Worm (Caenorhabditis elegans) whole organism, midembryonic: ENCODE data around the gene let-653.

Experiments used
- T22C8.4 ChIP-seq: fragments of 200-800 bp; sonication (Bioruptor generic); IDR thresholded peaks from 2 replicates; pipeline ENCODE4 v1.3.6; 2022; ENCODE audit warnings: missing genetic modification characterization, missing compliant biosample characterization
- cog-1 ChIP-seq: sonication (generic microtip); optimal IDR thresholded peaks from 2 replicates; lab custom pipeline; 2016; ENCODE audit warnings: missing genetic modification characterization, missing compliant biosample characterization
- flt-1 ChIP-seq: fragments of 200-800 bp; sonication (Bioruptor generic); IDR thresholded peaks from 2 replicates; pipeline ENCODE4 v1.3.6; 2022; ENCODE audit warnings: missing genetic modification characterization, missing compliant biosample characterization
- klf-2 ChIP-seq: fragments of 200-800 bp; sonication (Bioruptor generic); conservative IDR thresholded peaks from 2 replicates; pipeline ENCODE4 v1.3.6; 2022; ENCODE audit warnings: missing genetic modification reagents, missing genetic modification characterization, missing compliant biosample characterization
- med-1 ChIP-seq: sonication (generic microtip); optimal IDR thresholded peaks from 2 replicates; lab custom pipeline; 2017; ENCODE audit warnings: missing genetic modification characterization, mild to moderate bottlenecking, missing compliant biosample characterization, antibody characterized with exemption, missing genetic modification reagents; ENCODE audit not compliant: insufficient read depth
- ref-1 ChIP-seq: fragments of 200-800 bp; sonication (Bioruptor generic); conservative IDR thresholded peaks from 2 replicates; pipeline ENCODE4 v1.3.6; 2022; ENCODE audit warnings: missing genetic modification reagents, missing genetic modification characterization, missing compliant biosample characterization
- tab-1 ChIP-seq: fragments of 200-800 bp; sonication (Bioruptor generic); IDR thresholded peaks from 2 replicates; pipeline ENCODE4 v1.3.6; 2022; ENCODE audit warnings: missing genetic modification characterization, missing compliant biosample characterization
- ztf-23 ChIP-seq: fragments of 200-800 bp; sonication (Bioruptor generic); IDR thresholded peaks from 2 replicates; pipeline ENCODE4 v1.3.6; 2022; ENCODE audit warnings: missing genetic modification reagents, missing genetic modification characterization, missing compliant biosample characterization
- ztf-29 ChIP-seq: fragments of 200-800 bp; sonication (Bioruptor generic); IDR thresholded peaks from 2 replicates; pipeline ENCODE4 v1.3.6; 2022; ENCODE audit warnings: missing genetic modification reagents, missing genetic modification characterization, missing compliant biosample characterization

Gene let-653

ce11 chrIV:11919067-11919466 lies 33.7 kb downstream of the let-653 start:
- TF ChIP-seq T22C8.4 (GFP tag; lab: Robert Waterston, UW): no peak
- no peak for TF ChIP-seq ref-1 (GFP tag; lab: Robert Waterston, UW)
- TF ChIP-seq klf-2 (GFP tag; lab: Robert Waterston, UW): no peak
- TF ChIP-seq flt-1 (GFP tag; lab: Robert Waterston, UW): no peak

- TF ChIP-seq klf-2 (GFP tag; lab: Robert Waterston, UW): no peak
- TF ChIP-seq T22C8.4 (GFP tag; lab: Robert Waterston, UW): no peak
- TF ChIP-seq tab-1: no peak
- no peak for TF ChIP-seq ztf-23 (GFP tag; lab: Robert Waterston, UW)
- TF ChIP-seq ref-1 (GFP tag; lab: Robert Waterston, UW): no peak
- no peak for TF ChIP-seq flt-1 (GFP tag; lab: Robert Waterston, UW)
Observed at ce11 chrIV:11922011-11922410, 36.6 kb downstream of the let-653 start, which contains the start of gene ZK822.1. Gene ZK822.1, minus strand, starts transcription at chrIV:11922131.

- TF ChIP-seq flt-1 (GFP tag; lab: Robert Waterston, UW): no peak
- no peak for TF ChIP-seq T22C8.4 (GFP tag; lab: Robert Waterston, UW)
- no peak for TF ChIP-seq ref-1 (GFP tag; lab: Robert Waterston, UW)
- no peak for TF ChIP-seq klf-2 (GFP tag; lab: Robert Waterston, UW)
- no peak for TF ChIP-seq med-1 (GFP tag; lab: Kevin White, UChicago)
- TF ChIP-seq cog-1 (tag; lab: Kevin White, UChicago): no peak
- no peak for TF ChIP-seq ztf-29 (GFP tag; lab: Robert Waterston, UW)
- no peak for TF ChIP-seq tab-1
- no peak for TF ChIP-seq ztf-23 (GFP tag; lab: Robert Waterston, UW)
Observed at ce11 chrIV:11923074-11923473, 37.7 kb downstream of the let-653 start, which contains the start of gene srlf-31. Gene srlf-31, minus strand, starts transcription at chrIV:11923174.

- TF ChIP-seq ref-1 (GFP tag; lab: Robert Waterston, UW) (no peak), ztf-29 (GFP tag; lab: Robert Waterston, UW) (no peak), ztf-23 (GFP tag; lab: Robert Waterston, UW) (no peak), T22C8.4 (GFP tag; lab: Robert Waterston, UW) (no peak), tab-1 (no peak), cog-1 (tag; lab: Kevin White, UChicago) (no peak), klf-2 (GFP tag; lab: Robert Waterston, UW) (no peak), med-1 (GFP tag; lab: Kevin White, UChicago) (no peak), flt-1 (GFP tag; lab: Robert Waterston, UW) (no peak)
Observed at ce11 chrIV:11924092-11924491, 38.7 kb downstream of the let-653 start.

ce11 chrIV:11925346-11926075 lies 40.1 kb downstream of the let-653 start, which contains the start of the genes srlf-33 and srlf-32:
Gene srlf-33, minus strand, starts transcription at chrIV:11925446.
Gene srlf-32, plus strand, starts transcription at chrIV:11926025.
- TF ChIP-seq cog-1 (tag; lab: Kevin White, UChicago) (no peak), T22C8.4 (GFP tag; lab: Robert Waterston, UW) (no peak), flt-1 (GFP tag; lab: Robert Waterston, UW) (no peak), ref-1 (GFP tag; lab: Robert Waterston, UW) (no peak), ztf-23 (GFP tag; lab: Robert Waterston, UW) (no peak), tab-1 (no peak), med-1 (GFP tag; lab: Kevin White, UChicago) (no peak), klf-2 (GFP tag; lab: Robert Waterston, UW) (no peak), ztf-29 (GFP tag; lab: Robert Waterston, UW) (no peak)

- TF ChIP-seq ref-1 (GFP tag; lab: Robert Waterston, UW) (peak; percentile 46; the same call in 1 of the 2 replicates), flt-1 (GFP tag; lab: Robert Waterston, UW) (no peak; the same call in 1 of the 2 replicates), ztf-29 (GFP tag; lab: Robert Waterston, UW) (peak; percentile 46; the same call in 1 of the 2 replicates), tab-1 (peak; percentile 77; the same call in 1 of the 2 replicates), med-1 (GFP tag; lab: Kevin White, UChicago) (no peak), ztf-23 (GFP tag; lab: Robert Waterston, UW) (peak; percentile 63; the same call in 1 of the 2 replicates), cog-1 (tag; lab: Kevin White, UChicago) (no peak), T22C8.4 (GFP tag; lab: Robert Waterston, UW) (no peak)
Observed at ce11 chrIV:11928388-11928787, 43.0 kb downstream of the let-653 start.

- TF ChIP-seq ztf-29 (GFP tag; lab: Robert Waterston, UW): no peak
- no peak for TF ChIP-seq klf-2 (GFP tag; lab: Robert Waterston, UW)
- no peak for TF ChIP-seq cog-1 (tag; lab: Kevin White, UChicago)
- no peak for TF ChIP-seq ref-1 (GFP tag; lab: Robert Waterston, UW)
- no peak for TF ChIP-seq tab-1
- no peak for TF ChIP-seq T22C8.4 (GFP tag; lab: Robert Waterston, UW)
- no peak for TF ChIP-seq ztf-23 (GFP tag; lab: Robert Waterston, UW)
- TF ChIP-seq flt-1 (GFP tag; lab: Robert Waterston, UW): no peak
- TF ChIP-seq med-1 (GFP tag; lab: Kevin White, UChicago): no peak
Observed at ce11 chrIV:11930572-11930971, 45.2 kb downstream of the let-653 start, which contains the start of gene nhx-9. Gene nhx-9, plus strand, starts transcription at chrIV:11930872.

ce11 chrIV:11937087-11937486 lies 51.7 kb downstream of the let-653 start, which contains the start of gene slc-5A12:
Gene slc-5A12, plus strand, starts transcription at chrIV:11937419.
- TF ChIP-seq ztf-23 (GFP tag; lab: Robert Waterston, UW): no peak

- TF ChIP-seq klf-2 (GFP tag; lab: Robert Waterston, UW): no peak
- no peak for TF ChIP-seq tab-1
- TF ChIP-seq med-1 (GFP tag; lab: Kevin White, UChicago): no peak
- no peak for TF ChIP-seq ztf-29 (GFP tag; lab: Robert Waterston, UW)
- no peak for TF ChIP-seq ref-1 (GFP tag; lab: Robert Waterston, UW)
- no peak for TF ChIP-seq ztf-23 (GFP tag; lab: Robert Waterston, UW)
- no peak for TF ChIP-seq cog-1 (tag; lab: Kevin White, UChicago)
- no peak for TF ChIP-seq flt-1 (GFP tag; lab: Robert Waterston, UW)
- TF ChIP-seq T22C8.4 (GFP tag; lab: Robert Waterston, UW): no peak
Observed at ce11 chrIV:11938554-11938953, 53.1 kb downstream of the let-653 start.
